Fruit fly (Drosophila melanogaster) S2 (cell line): Measurements from ENCODE around the gene Pex19.

ENCODE experiments used
- CG8478 ChIP-seq: fragments of >200 bp; optimal IDR thresholded peaks from 2 replicates; lab custom pipeline; 2018
- CTCF ChIP-seq, 2 experiments: fragments of >200 bp; optimal IDR thresholded peaks; 2 replicates each; lab custom pipeline; 2018

Gene Pex19

dm6 chr2L:12091522-12091921 lies at the start of gene Pex19:
Pex19 (plus strand) TSS chr2L:12091822.
- TF ChIP-seq CTCF (optimal IDR thresholded peaks at IDR 0.05; lab: Kevin White, UChicago): no peak

dm6 chr2L:12044613-12045350 lies 46.8 kb upstream of the Pex19 start, which contains the start of gene CG6785:
CG6785 (minus strand) TSS chr2L:12045200.
- no peak for TF ChIP-seq CTCF (optimal IDR thresholded peaks at IDR 0.05; lab: Kevin White, UChicago)
- no peak for TF ChIP-seq CG8478 (lab: Kevin White, UChicago)

- TF ChIP-seq CG8478 (lab: Kevin White, UChicago): no peak
- TF ChIP-seq CTCF (optimal IDR thresholded peaks at IDR 0.05; lab: Kevin White, UChicago): no peak
Measured at dm6 chr2L:12045578-12045940, 46.1 kb upstream of the Pex19 start.

- TF ChIP-seq CTCF (optimal IDR thresholded peaks at IDR 0.05; lab: Kevin White, UChicago): no peak
- TF ChIP-seq CG8478 (lab: Kevin White, UChicago): no peak
Measured at dm6 chr2L:12045941-12046855, 45.4 kb upstream of the Pex19 start, which contains the start of gene CG6770. CG6770 (minus strand) TSS chr2L:12046118.

DNA sequence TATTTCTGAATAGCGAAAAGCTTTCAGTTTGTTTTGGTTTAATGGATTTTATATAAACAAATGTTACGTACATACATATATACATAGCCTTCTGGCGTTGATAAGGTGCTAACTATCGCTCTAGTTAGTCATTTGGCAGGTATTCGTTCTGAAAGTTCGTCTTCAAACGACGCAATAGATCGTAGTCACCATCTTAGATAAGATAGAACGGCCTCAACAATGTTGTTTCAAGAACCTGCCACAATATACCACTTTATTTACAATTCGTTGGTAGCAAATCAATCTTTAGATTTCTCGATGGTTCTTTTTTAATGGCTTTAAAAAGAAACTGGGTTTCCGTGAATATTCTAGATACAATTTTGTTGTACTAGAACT lies 44.8 kb upstream of the Pex19 start:
- TF ChIP-seq CTCF (optimal IDR thresholded peaks at IDR 0.05; lab: Kevin White, UChicago) (no peak), CG8478 (lab: Kevin White, UChicago) (no peak)

dm6 chr2L:12048723-12049122 lies 42.9 kb upstream of the Pex19 start, which contains the start of gene Plzf:
Plzf (minus strand) TSS chr2L:12048918.
- TF ChIP-seq CG8478 (lab: Kevin White, UChicago) (no peak), CTCF (optimal IDR thresholded peaks at IDR 0.05; lab: Kevin White, UChicago) (no peak)

dm6 chr2L:12049133-12049532 lies 42.5 kb upstream of the Pex19 start, which contains the start of gene PLCXD:
PLCXD (plus strand) TSS chr2L:12049418.
- TF ChIP-seq CG8478 (lab: Kevin White, UChicago) (no peak), CTCF (optimal IDR thresholded peaks at IDR 0.05; lab: Kevin White, UChicago) (no peak)

DNA sequence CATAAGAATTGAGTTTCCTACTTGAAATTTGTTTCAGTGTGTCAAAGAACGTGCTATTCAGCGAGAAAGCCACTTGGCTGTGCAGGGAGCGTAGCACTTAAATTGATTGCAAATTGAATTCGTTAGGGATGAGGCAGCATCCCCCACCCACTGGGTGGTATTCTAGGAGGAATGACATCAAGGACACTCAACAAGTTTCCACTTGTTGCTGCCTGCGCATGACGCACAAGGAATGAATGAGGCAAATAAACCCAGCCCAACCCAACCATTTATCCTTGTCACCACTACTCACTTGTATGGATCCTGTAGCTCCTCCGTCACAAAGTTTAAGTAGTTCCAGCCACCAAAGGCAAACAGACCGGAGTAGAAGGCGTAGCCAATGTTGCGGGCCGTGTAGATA lies 38.3 kb upstream of the Pex19 start:
- TF ChIP-seq CG8478 (lab: Kevin White, UChicago): no peak
- TF ChIP-seq CTCF (optimal IDR thresholded peaks at IDR 0.05; lab: Kevin White, UChicago): no peak

DNA sequence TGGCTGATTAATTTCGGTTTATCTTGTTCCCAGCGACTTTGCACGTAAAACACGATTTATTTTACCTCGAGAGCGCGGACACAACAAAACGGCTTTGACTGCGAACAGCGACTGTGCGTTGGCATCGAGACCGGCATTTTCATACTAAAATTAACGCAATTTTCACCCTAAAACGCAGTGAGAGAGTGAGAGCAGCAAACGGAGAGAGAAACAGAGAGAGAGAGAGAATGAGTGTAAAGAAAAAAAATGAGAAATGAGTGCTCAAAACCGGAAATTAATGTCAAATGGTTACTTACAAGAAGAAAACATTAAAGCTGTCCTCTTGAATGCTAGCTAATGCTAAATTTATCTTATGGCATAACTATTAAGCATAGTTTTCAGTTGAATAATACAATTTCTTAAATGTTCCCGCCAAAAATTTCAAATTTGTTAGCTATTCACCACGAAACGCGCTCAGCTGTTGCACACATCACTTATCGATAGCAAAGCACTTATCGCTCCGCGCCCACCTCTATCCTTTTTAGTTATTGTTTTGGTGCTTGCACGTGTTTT lies 35.7 kb upstream of the Pex19 start, which contains the start of the genes JhI-21, RpL7-like and CG34164:
Gene JhI-21 (minus strand): TSS at position 206 of the 552 bp plus-strand sequence.
Gene RpL7-like (plus strand): TSS at position 490 of the 552 bp plus-strand sequence.
Gene CG34164 (plus strand): TSS at position 512 of the 552 bp plus-strand sequence.
- no peak for TF ChIP-seq CG8478 (lab: Kevin White, UChicago)
- TF ChIP-seq CTCF (optimal IDR thresholded peaks at IDR 0.05; lab: Kevin White, UChicago): no peak

DNA sequence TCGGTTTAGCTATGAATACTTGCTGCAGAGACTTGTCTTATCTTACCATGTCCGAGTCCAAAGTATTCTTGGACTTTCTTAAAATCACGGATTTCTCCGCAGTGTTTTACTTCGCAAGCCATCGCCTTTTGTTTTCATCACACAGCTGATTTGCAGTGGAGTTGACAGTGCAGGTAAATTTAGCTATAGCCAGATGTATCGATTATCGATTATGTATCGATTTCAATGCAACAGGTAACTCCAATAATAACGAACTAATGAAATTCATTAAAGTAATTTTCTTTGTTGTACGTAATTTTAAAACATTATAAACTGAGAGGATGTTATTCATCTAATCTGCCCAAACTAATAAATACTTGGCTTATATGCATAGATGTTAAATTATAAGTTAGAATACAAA lies 28.6 kb upstream of the Pex19 start, which contains the start of gene Rab3-GAP:
Gene Rab3-GAP (minus strand): TSS at position 150 of the 400 bp plus-strand sequence.
- TF ChIP-seq CG8478 (lab: Kevin White, UChicago) (no peak), CTCF (optimal IDR thresholded peaks at IDR 0.05; lab: Kevin White, UChicago) (no peak)

DNA sequence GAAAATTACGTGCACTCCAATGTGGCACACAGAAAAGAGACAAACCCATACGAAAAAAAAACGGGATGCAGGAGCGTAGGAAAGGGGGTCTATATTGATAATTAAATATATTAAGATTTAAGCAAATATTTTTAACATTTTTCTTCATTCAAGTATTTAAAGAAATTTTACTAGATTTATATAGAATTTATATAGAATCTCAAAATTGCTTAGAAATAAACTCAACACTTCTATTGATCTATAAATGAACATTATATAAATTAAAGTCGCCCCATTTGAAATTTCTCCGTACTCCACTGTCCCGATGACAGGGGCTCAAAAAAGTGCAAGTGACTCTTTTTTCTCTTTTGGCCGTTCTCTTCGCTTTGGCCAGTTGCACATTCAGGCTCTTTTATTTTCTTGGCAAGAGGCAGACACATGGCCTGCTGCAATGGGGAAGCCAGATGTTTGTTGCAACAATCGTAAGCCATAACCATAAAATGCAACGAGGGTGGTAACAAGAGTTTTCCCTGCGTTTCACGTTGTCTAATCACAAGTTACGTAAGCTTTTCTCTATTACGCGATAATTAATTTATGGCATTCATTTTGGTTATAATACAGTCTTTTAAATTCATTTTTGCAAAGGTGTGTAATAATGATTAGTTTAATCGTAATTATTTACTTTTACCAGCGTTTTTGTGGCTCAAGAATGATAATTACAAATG lies 25.8 kb upstream of the Pex19 start:
- TF ChIP-seq CG8478 (lab: Kevin White, UChicago): no peak
- TF ChIP-seq CTCF (optimal IDR thresholded peaks at IDR 0.05; lab: Kevin White, UChicago): no peak

DNA sequence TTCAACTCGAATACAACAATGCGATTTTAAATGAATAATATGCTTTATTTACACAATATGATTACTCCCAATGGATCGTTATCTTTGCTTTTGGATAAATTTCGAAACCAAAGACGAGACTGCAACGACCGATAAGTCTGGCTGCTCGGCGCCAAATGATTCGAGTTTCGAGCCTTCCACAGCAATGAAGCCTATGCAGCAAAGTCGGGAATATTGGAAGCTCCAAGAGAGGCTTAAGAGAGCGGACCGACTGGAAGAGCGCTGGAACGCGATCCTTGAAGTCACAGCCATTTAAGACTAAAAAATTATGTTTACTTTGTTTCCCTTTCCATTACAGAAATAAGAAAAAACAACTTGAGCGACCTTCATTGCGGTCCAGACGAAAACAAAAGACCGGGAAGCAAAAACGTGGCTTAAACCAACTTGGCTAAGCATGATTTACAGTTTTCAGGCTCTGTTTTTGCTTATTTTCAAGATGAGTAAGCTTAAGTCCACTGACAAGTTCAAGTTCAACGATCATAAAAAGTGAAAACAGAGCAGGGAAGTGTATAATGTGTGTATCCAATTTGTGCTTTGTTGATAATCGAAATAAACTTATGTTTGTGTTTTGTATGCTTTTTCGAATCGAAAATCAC lies 24.9 kb upstream of the Pex19 start, which contains the start of gene firl:
Gene firl (minus strand): TSS at position 159 of the 635 bp plus-strand sequence.
- TF ChIP-seq CTCF (optimal IDR thresholded peaks at IDR 0.05; lab: Kevin White, UChicago) (no peak), CG8478 (lab: Kevin White, UChicago) (no peak)

- TF ChIP-seq CG8478 (lab: Kevin White, UChicago): no peak
- no peak for TF ChIP-seq CTCF (optimal IDR thresholded peaks at IDR 0.05; lab: Kevin White, UChicago)
Measured at dm6 chr2L:12075850-12076249, 15.8 kb upstream of the Pex19 start, which contains the start of gene CG14947. CG14947 (plus strand) TSS chr2L:12076100.
